Worm (Caenorhabditis elegans) whole organism, mixed stage, embryonic: ENCODE data around the gene bath-28.

Source experiments
- bed-3 ChIP-seq: fragments of 200-800 bp; sonication (Bioruptor generic); optimal IDR thresholded peaks from 3 replicates; lab custom pipeline; 2018; ENCODE audit warnings: mild to moderate bottlenecking, missing genetic modification characterization, moderate library complexity, missing compliant biosample characterization
- blmp-1 ChIP-seq: fragments of 150-350 bp; optimal IDR thresholded peaks from 2 replicates; lab custom pipeline; 2014; ENCODE audit warnings: missing biosample characterization, missing genetic modification characterization
- ceh-39 ChIP-seq: fragments of 150-350 bp; optimal IDR thresholded peaks from 2 replicates; lab custom pipeline; 2014; ENCODE audit warnings: missing biosample characterization, missing genetic modification characterization
- ceh-43 ChIP-seq: fragments of 200-800 bp; sonication (Bioruptor generic); optimal IDR thresholded peaks from 2 replicates; lab custom pipeline; 2018; ENCODE audit warnings: mild to moderate bottlenecking, missing genetic modification characterization, moderate library complexity, missing compliant biosample characterization
- ceh-83 ChIP-seq: fragments of 200-800 bp; sonication (Bioruptor generic); optimal IDR thresholded peaks from 2 replicates; lab custom pipeline; 2018; ENCODE audit warnings: mild to moderate bottlenecking, missing genetic modification characterization, missing compliant biosample characterization
- ces-1 ChIP-seq: fragments of 150-350 bp; optimal IDR thresholded peaks from 2 replicates; lab custom pipeline; 2014; ENCODE audit warnings: missing biosample characterization, missing genetic modification reagents, missing genetic modification characterization
- drap-1 ChIP-seq: fragments of 200-800 bp; sonication (Bioruptor generic); optimal IDR thresholded peaks from 3 replicates; lab custom pipeline; 2018; ENCODE audit warnings: mild to moderate bottlenecking, missing genetic modification characterization, missing compliant biosample characterization
- elt-1 ChIP-seq: sonication (generic microtip); optimal IDR thresholded peaks from 2 replicates; lab custom pipeline; 2017; ENCODE audit warnings: missing genetic modification characterization, mild to moderate bottlenecking, missing compliant biosample characterization, antibody characterized with exemption, moderate library complexity, borderline replicate concordance; ENCODE audit not compliant: insufficient read depth
- elt-3 ChIP-seq: fragments of 150-350 bp; optimal IDR thresholded peaks from 2 replicates; lab custom pipeline; 2014; ENCODE audit warnings: missing biosample characterization, missing genetic modification characterization
- hlh-1 ChIP-seq: fragments of 150-350 bp; optimal IDR thresholded peaks from 2 replicates; lab custom pipeline; 2014; ENCODE audit warnings: missing biosample characterization, missing genetic modification reagents, missing genetic modification characterization
- lin-13 ChIP-seq: fragments of 150-350 bp; optimal IDR thresholded peaks from 2 replicates; lab custom pipeline; 2014; ENCODE audit warnings: missing biosample characterization, missing genetic modification characterization
- lin-32 ChIP-seq: fragments of 200-800 bp; sonication (Bioruptor generic); optimal IDR thresholded peaks from 2 replicates; lab custom pipeline; 2018; ENCODE audit warnings: mild to moderate bottlenecking, missing genetic modification characterization, missing compliant biosample characterization
- lsy-2 ChIP-seq: fragments of 150-350 bp; optimal IDR thresholded peaks from 2 replicates; lab custom pipeline; 2014; ENCODE audit warnings: missing biosample characterization, missing genetic modification characterization
- mab-5 ChIP-seq: fragments of 150-350 bp; optimal IDR thresholded peaks from 2 replicates; lab custom pipeline; 2014; ENCODE audit warnings: missing biosample characterization, missing genetic modification characterization
- mep-1 ChIP-seq: fragments of 150-350 bp; optimal IDR thresholded peaks from 2 replicates; lab custom pipeline; 2017; ENCODE audit warnings: missing biosample characterization, missing genetic modification reagents, missing genetic modification characterization, inconsistent platforms
- mls-2 ChIP-seq: sonication (generic microtip); optimal IDR thresholded peaks from 2 replicates; lab custom pipeline; 2016; ENCODE audit warnings: mild to moderate bottlenecking, missing genetic modification characterization, moderate library complexity, missing compliant biosample characterization
- nhr-12 ChIP-seq: fragments of 150-350 bp; optimal IDR thresholded peaks from 2 replicates; lab custom pipeline; 2014; ENCODE audit warnings: missing biosample characterization, missing genetic modification characterization
- nhr-2 ChIP-seq: fragments of 150-350 bp; optimal IDR thresholded peaks from 2 replicates; lab custom pipeline; 2014; ENCODE audit warnings: missing biosample characterization, missing genetic modification characterization
- nhr-237 ChIP-seq: fragments of 150-350 bp; optimal IDR thresholded peaks from 2 replicates; lab custom pipeline; 2014; ENCODE audit warnings: missing biosample characterization, missing genetic modification characterization
- nhr-28 ChIP-seq: fragments of 150-350 bp; optimal IDR thresholded peaks from 2 replicates; lab custom pipeline; 2014; ENCODE audit warnings: missing biosample characterization, missing genetic modification characterization
- pha-4 ChIP-seq: fragments of 150-350 bp; optimal IDR thresholded peaks from 2 replicates; lab custom pipeline; 2018; ENCODE audit warnings: missing biosample characterization, missing genetic modification reagents, missing genetic modification characterization
- sem-2 ChIP-seq: fragments of 200-800 bp; sonication (Bioruptor generic); optimal IDR thresholded peaks from 2 replicates; lab custom pipeline; 2018; ENCODE audit warnings: mild to moderate bottlenecking, missing genetic modification characterization, missing compliant biosample characterization
- sptf-1 ChIP-seq: sonication (generic microtip); optimal IDR thresholded peaks from 2 replicates; lab custom pipeline; 2017; ENCODE audit warnings: mild to moderate bottlenecking, missing genetic modification characterization, moderate library complexity, missing compliant biosample characterization
- tbx-8 ChIP-seq: fragments of 200-800 bp; sonication (Bioruptor generic); optimal IDR thresholded peaks from 2 replicates; lab custom pipeline; 2018; ENCODE audit warnings: mild to moderate bottlenecking, missing genetic modification characterization, moderate library complexity, missing compliant biosample characterization
- unc-120 ChIP-seq: sonication (generic microtip); optimal IDR thresholded peaks from 2 replicates; lab custom pipeline; 2017; ENCODE audit warnings: missing genetic modification characterization, missing compliant biosample characterization; ENCODE audit not compliant: poor library complexity, severe bottlenecking
- unc-39 ChIP-seq: fragments of 150-350 bp; optimal IDR thresholded peaks from 2 replicates; lab custom pipeline; 2014; ENCODE audit warnings: missing biosample characterization, missing genetic modification characterization
- unc-62 ChIP-seq: fragments of 150-350 bp; optimal IDR thresholded peaks from 2 replicates; lab custom pipeline; 2014; ENCODE audit warnings: missing biosample characterization, missing genetic modification reagents, missing genetic modification characterization
- zip-8 ChIP-seq: fragments of 150-350 bp; optimal IDR thresholded peaks from 2 replicates; lab custom pipeline; 2014; ENCODE audit warnings: missing biosample characterization, missing genetic modification characterization
- ztf-11 ChIP-seq: fragments of 150-350 bp; optimal IDR thresholded peaks from 2 replicates; lab custom pipeline; 2014; ENCODE audit warnings: missing biosample characterization, missing genetic modification characterization

bath-28 gene

ce11 chrII:3375302-3375701 is 30.5 kb upstream of the bath-28 start:
- TF ChIP-seq unc-39 (no peak), bed-3 (GFP tag; lab: Kevin White, UChicago) (no peak)

ce11 chrII:3374779-3375178 is 30.0 kb upstream of the bath-28 start, which contains the start of gene bath-10:
bath-10 (plus strand) TSS chrII:3375079.
- TF ChIP-seq nhr-237 (tag; lab: Kevin White, UChicago) = no peak
- TF ChIP-seq nhr-2 = peak; percentile 22

- TF ChIP-seq ces-1 (GFP tag; lab: Kevin White, UChicago) = peak; percentile 77
- no peak for TF ChIP-seq hlh-1
- no peak for TF ChIP-seq tbx-8 (GFP tag; lab: Kevin White, UChicago)
- no peak for TF ChIP-seq zip-8
Observed at ce11 chrII:3373875-3374274, 29.1 kb upstream of the bath-28 start.

DNA sequence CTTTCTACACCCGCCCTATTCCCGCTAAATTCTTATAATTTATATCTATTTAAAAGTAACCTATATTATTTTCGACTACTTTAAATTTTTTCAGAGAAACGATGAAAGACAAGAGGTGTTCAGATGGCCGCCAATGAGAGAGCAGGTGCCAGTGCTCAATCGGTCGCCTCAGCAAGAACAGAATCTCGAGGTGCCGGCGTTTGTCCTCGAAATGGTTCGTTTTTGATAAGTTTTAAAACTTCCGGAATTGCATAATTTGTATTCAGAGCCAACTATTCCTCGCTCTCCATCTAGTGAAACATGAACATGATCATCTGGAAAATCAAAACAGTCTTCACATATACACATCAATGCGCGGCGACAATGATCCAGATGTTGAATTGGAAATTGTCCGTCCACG is 26.2 kb upstream of the bath-28 start, which contains the start of gene bath-23:
Gene bath-23 (plus strand): TSS at position 301 of the 400 bp plus-strand sequence.
- TF ChIP-seq lsy-2 (no peak), nhr-12 (no peak), unc-120 (no peak), nhr-28 (no peak), zip-8 (no peak), lin-13 (no peak), bed-3 (GFP tag; lab: Kevin White, UChicago) (no peak), mep-1 (tag; lab: Kevin White, UChicago) (no peak), pha-4 (tag; lab: Kevin White, UChicago) (no peak), unc-62 (GFP tag; lab: Kevin White, UChicago) (no peak), elt-3 (tag; lab: Kevin White, UChicago) (no peak), ceh-39 (tag; lab: Kevin White, UChicago) (no peak), elt-1 (tag; lab: Kevin White, UChicago) (no peak), nhr-2 (no peak), nhr-237 (tag; lab: Kevin White, UChicago) (no peak), ces-1 (GFP tag; lab: Kevin White, UChicago) (no peak)

ce11 chrII:3370061-3370460 is 25.3 kb upstream of the bath-28 start, which contains the start of gene Y49F6C.8:
Y49F6C.8 (minus strand) TSS chrII:3370111.
- TF ChIP-seq sptf-1 (tag; lab: Kevin White, UChicago) = no peak
- peak; percentile 87 for TF ChIP-seq lsy-2

DNA sequence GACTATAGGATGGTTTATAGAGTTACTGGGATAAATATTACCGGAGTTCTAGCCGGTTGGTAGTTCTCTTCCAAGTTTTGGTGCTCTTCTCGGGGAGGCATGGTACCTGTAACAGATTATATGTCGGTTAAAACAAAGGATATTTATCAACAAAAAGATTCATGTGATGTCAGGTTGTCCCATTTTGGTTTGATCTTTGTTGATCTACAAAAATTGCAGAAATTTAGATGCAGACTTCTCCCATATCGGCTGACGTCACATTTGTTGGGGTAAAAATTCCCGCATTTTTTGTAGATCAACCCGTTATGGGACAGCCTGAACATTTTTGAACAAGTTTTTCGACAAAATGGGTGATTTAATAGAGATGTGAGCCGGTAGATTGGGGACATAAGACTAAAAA is 23.3 kb upstream of the bath-28 start, which contains the start of gene Y49F6C.7:
Gene Y49F6C.7 (minus strand): TSS at position 101 of the 400 bp plus-strand sequence.
- no peak for TF ChIP-seq sem-2 (GFP tag; lab: Kevin White, UChicago)
- TF ChIP-seq, all 35 proteins: peak for 0

DNA sequence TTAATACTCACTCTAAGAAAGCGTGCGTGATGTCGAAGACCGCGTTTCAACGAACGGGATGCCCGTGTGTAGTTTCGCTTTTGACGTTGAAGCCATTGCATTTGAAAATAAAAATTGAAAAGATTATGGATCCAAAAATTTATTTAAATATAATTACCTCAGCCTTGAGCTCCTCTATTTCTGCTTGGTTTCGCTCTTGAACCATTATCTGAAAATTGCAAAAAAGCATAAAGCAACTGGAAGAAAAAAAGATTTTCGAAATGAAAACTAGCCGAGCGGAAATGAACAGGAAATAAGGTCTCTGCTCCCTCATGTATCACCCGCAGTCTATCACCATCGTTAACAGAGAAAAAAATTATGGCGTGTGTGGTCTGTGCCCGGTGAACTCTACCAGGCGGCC is 22.3 kb upstream of the bath-28 start, which contains the start of gene Y49F6C.6:
Gene Y49F6C.6 (minus strand): TSS at position 101 of the 400 bp plus-strand sequence.
- TF ChIP-seq ceh-43 (GFP tag; lab: Kevin White, UChicago) (no peak), mab-5 (tag; lab: Kevin White, UChicago) (no peak), tbx-8 (GFP tag; lab: Kevin White, UChicago) (no peak), nhr-237 (tag; lab: Kevin White, UChicago) (no peak), unc-39 (no peak), ceh-83 (GFP tag; lab: Kevin White, UChicago) (no peak), pha-4 (tag; lab: Kevin White, UChicago) (no peak), mls-2 (tag; lab: Kevin White, UChicago) (no peak), bed-3 (GFP tag; lab: Kevin White, UChicago) (no peak), unc-120 (no peak), drap-1 (GFP tag; lab: Kevin White, UChicago) (no peak), nhr-12 (no peak), ceh-39 (tag; lab: Kevin White, UChicago) (no peak), zip-8 (no peak)

DNA sequence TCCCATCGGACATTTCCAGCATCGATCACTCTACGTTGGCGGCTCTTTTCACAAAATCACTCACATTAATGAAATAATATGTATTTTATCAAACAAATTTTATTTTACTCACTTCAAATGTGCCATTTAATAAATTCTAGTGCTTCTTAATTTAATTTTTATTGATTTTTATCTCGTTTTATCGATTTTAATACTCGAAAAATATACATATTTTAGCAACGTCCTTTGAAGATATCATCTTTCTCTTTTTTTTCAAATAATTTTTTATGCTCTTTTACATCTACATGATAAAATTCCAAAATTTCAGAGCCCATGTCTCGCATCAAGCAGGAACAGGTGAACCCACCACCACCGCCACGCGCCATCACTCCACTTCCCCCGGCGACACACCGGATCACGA is 14.1 kb upstream of the bath-28 start, which contains the start of the genes lido-14 and bath-27:
Gene lido-14 (plus strand): TSS at position 301 of the 400 bp plus-strand sequence.
Gene bath-27 (plus strand): TSS at position 306 of the 400 bp plus-strand sequence.
- TF ChIP-seq nhr-237 (tag; lab: Kevin White, UChicago) (no peak), blmp-1 (tag; lab: Kevin White, UChicago) (no peak), elt-1 (tag; lab: Kevin White, UChicago) (no peak), ceh-43 (GFP tag; lab: Kevin White, UChicago) (no peak), ztf-11 (tag; lab: Kevin White, UChicago) (no peak), lin-32 (no peak), nhr-12 (no peak), sptf-1 (tag; lab: Kevin White, UChicago) (no peak), nhr-2 (no peak), unc-39 (no peak), nhr-28 (no peak), mls-2 (tag; lab: Kevin White, UChicago) (no peak)
